Worm (Caenorhabditis elegans) whole organism, L4/young adult: ENCODE measurements around the gene E04F6.6.

Source experiments
- W03F9.2 ChIP-seq: fragments of 150-350 bp; optimal IDR thresholded peaks from 2 replicates; lab custom pipeline; 2014; ENCODE audit warnings: missing biosample characterization, missing genetic modification characterization
- dao-5 ChIP-seq: sonication (generic microtip); optimal IDR thresholded peaks from 2 replicates; lab custom pipeline; 2016; ENCODE audit warnings: missing genotype, missing genetic modification characterization, moderate library complexity, missing compliant biosample characterization
- him-1 ChIP-seq: sonication (generic microtip); optimal IDR thresholded peaks from 2 replicates; lab custom pipeline; 2016; ENCODE audit warnings: missing genotype, missing genetic modification reagents, missing genetic modification characterization, missing compliant biosample characterization

E04F6.6 gene

DNA sequence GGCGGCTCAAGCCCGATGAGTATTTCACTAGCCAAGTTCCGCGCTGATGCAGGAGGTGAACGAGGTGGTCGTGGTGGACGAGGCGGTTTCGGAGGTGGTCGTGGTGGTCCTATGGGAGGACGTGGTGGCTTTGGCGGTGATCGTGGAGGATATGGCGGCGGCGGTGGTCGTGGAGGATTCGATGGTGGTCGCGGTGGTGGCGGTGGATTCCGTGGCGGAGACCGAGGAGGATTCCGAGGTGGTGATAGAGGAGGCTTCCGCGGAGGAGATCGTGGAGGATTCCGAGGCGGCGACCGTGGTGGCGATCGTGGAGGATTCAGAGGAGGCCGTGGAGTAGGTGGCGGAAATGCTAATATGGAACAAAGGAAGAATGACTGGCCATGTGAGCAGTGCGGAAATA is 44.7 kb downstream of the E04F6.6 start:
- TF ChIP-seq him-1 = no peak
- TF ChIP-seq W03F9.2 (tag; lab: Kevin White, UChicago) = no peak
- TF ChIP-seq dao-5 (tag; lab: Kevin White, UChicago) = no peak

ce11 chrII:7151969-7152631 is 47.3 kb downstream of the E04F6.6 start, which contains the start of gene fust-1:
TSS of gene fust-1 (plus strand) at chrII:7152581.
- TF ChIP-seq dao-5 (tag; lab: Kevin White, UChicago) (no peak), him-1 (peak; percentile 86), W03F9.2 (tag; lab: Kevin White, UChicago) (peak; percentile 97)

DNA sequence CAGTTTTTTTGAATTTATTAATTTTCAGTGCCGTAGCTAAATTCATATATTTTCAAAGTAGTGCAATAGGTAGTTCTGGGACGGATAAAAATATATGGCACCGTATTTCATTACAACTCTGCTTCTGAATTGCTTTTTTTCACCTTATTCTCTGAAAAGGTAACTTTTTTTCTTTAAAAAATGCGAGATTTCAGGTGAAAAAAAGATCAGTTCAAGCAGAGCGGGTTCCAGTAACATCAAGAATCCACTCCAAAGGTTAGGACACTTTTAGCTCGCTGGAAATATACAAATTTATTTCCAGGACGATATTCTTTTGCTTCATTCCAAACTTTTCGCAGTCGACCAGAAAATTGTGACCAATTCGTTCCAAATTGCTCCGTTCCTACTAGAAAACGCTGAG is 51.3 kb downstream of the E04F6.6 start, which contains the start of gene T07F8.1:
T07F8.1 (plus strand) TSS at position 301 of the 400 bp plus-strand sequence.
- TF ChIP-seq W03F9.2 (tag; lab: Kevin White, UChicago) (no peak), him-1 (no peak), dao-5 (tag; lab: Kevin White, UChicago) (no peak)

DNA sequence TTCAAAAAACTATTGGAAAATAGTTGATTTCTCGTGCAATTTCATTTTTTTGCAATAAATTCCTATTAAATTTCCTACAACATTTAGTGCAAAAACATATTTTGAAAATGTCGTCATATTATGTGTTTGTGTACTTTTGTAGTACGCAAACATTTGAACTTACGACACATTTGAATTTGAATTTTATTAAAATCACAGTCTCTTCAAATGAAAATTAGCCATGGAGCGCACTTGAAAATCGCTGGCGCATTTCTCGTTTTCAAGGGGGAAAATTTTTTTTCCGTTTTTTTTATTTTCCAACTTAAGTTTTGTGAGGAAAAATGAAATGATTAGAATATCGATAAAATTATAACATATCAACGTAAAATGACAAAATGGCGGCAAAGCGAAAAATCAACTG is 51.8 kb downstream of the E04F6.6 start:
- TF ChIP-seq him-1 (no peak), W03F9.2 (tag; lab: Kevin White, UChicago) (peak; percentile 56)
